Worm (Caenorhabditis elegans) whole organism, L1 larva: ENCODE data around the gene clec-243.

ENCODE experiments used
- lin-35 ChIP-seq, 2 experiments: fragments of 150-350 bp; optimal IDR thresholded peaks; 2 replicates each; lab custom pipeline; 2014; ENCODE audit warnings: missing biosample characterization in 2 of 2, missing genetic modification characterization in 2 of 2, missing genetic modification reagents in 2 of 2
- nhr-12 ChIP-seq: sonication (generic microtip); optimal IDR thresholded peaks from 2 replicates; lab custom pipeline; 2017; ENCODE audit warnings: missing biosample characterization, missing genetic modification characterization

- TF ChIP-seq lin-35 (GFP tag; optimal IDR thresholded peaks at IDR 0.05; lab: Kevin White, UChicago): no peak
- TF ChIP-seq nhr-12: no peak
Measured at ce11 chrV:17220345-17220744, 28.5 kb downstream of the clec-243 start, which contains the start of gene srh-109.
